Fruit fly (Drosophila melanogaster) whole organism, embryonic: ENCODE measurements around the gene Hr4.

Experiments
- ATbp ChIP-seq: fragments of 200-800 bp; sonication (Bioruptor generic); optimal IDR thresholded peaks from 2 replicates; lab custom pipeline; 2017; ENCODE audit warnings: missing biosample characterization, mild to moderate bottlenecking, missing genetic modification characterization, missing genetic modification reagents
- Aef1 ChIP-seq: fragments of 200-800 bp; sonication (Bioruptor generic); IDR thresholded peaks from 3 replicates; pipeline ENCODE4 v1.3.6; 2022; ENCODE audit warnings: missing biosample characterization, missing genetic modification characterization
- Antp ChIP-seq: fragments of 200-800 bp; sonication (Bioruptor generic); optimal IDR thresholded peaks from 3 replicates; lab custom pipeline; 2016; ENCODE audit warnings: missing biosample characterization, missing genetic modification characterization
- B-H1 ChIP-seq: fragments of 200-800 bp; sonication (Bioruptor generic); IDR thresholded peaks from 3 replicates; pipeline ENCODE4 v1.3.6; 2022; ENCODE audit warnings: missing biosample characterization, missing genetic modification characterization
- Bgb ChIP-seq: fragments of 200-800 bp; sonication (Bioruptor generic); IDR thresholded peaks from 2 replicates; pipeline ENCODE4 v1.3.6; 2022; ENCODE audit warnings: missing biosample characterization, missing genetic modification characterization; ENCODE audit not compliant: partially characterized antibody
- CG12219 ChIP-seq: fragments of 200-800 bp; sonication (Bioruptor generic); optimal IDR thresholded peaks from 3 replicates; lab custom pipeline; 2018; ENCODE audit warnings: missing biosample characterization, mild to moderate bottlenecking, missing genetic modification characterization
- CG12236 ChIP-seq: fragments of 200-800 bp; sonication (Bioruptor generic); optimal IDR thresholded peaks from 2 replicates; lab custom pipeline; 2016; ENCODE audit warnings: missing biosample characterization, missing genetic modification characterization
- CG13123 ChIP-seq: fragments of 200-800 bp; sonication (Bioruptor generic); optimal IDR thresholded peaks from 2 replicates; lab custom pipeline; 2016; ENCODE audit warnings: missing biosample characterization, missing genetic modification characterization
- CG13424 ChIP-seq: fragments of 200-800 bp; sonication (Bioruptor generic); optimal IDR thresholded peaks from 2 replicates; lab custom pipeline; 2019; ENCODE audit warnings: missing biosample characterization, mild to moderate bottlenecking, missing genetic modification characterization, moderate library complexity
- CG14441 ChIP-seq: fragments of 200-800 bp; sonication (Bioruptor generic); IDR thresholded peaks from 2 replicates; pipeline ENCODE4 v1.3.6; 2022; ENCODE audit warnings: missing biosample characterization, missing genetic modification characterization
- CG15011 ChIP-seq: fragments of 200-800 bp; sonication (Bioruptor generic); optimal IDR thresholded peaks from 3 replicates; lab custom pipeline; 2018; ENCODE audit warnings: missing biosample characterization, mild to moderate bottlenecking, missing genetic modification characterization
- CG15601 ChIP-seq: fragments of 200-800 bp; sonication (Bioruptor generic); optimal IDR thresholded peaks from 3 replicates; lab custom pipeline; 2019; ENCODE audit warnings: missing biosample characterization, mild to moderate bottlenecking, missing genetic modification characterization, moderate library complexity
- CG16815 ChIP-seq: fragments of 200-800 bp; sonication (Bioruptor generic); optimal IDR thresholded peaks from 3 replicates; lab custom pipeline; 2017; ENCODE audit warnings: missing biosample characterization, mild to moderate bottlenecking, missing genetic modification characterization
- CG17385 ChIP-seq: fragments of 200-800 bp; sonication (Bioruptor generic); optimal IDR thresholded peaks from 3 replicates; lab custom pipeline; 2018; ENCODE audit warnings: missing biosample characterization, mild to moderate bottlenecking, missing genetic modification characterization
- CG18262 ChIP-seq: fragments of 200-800 bp; optimal IDR thresholded peaks from 3 replicates; lab custom pipeline; 2019; ENCODE audit warnings: missing biosample characterization, mild to moderate bottlenecking, missing genetic modification characterization, moderate library complexity
- CG18764 ChIP-seq: fragments of 200-800 bp; sonication (Bioruptor generic); optimal IDR thresholded peaks from 3 replicates; lab custom pipeline; 2016; ENCODE audit warnings: missing biosample characterization, missing genetic modification characterization
- CG2116 ChIP-seq: fragments of 200-800 bp; sonication (Bioruptor generic); optimal IDR thresholded peaks from 3 replicates; lab custom pipeline; 2018; ENCODE audit warnings: missing biosample characterization, mild to moderate bottlenecking, missing genetic modification characterization
- CG2120 ChIP-seq: fragments of 200-800 bp; sonication (Bioruptor generic); optimal IDR thresholded peaks from 3 replicates; lab custom pipeline; 2016; ENCODE audit warnings: missing biosample characterization, missing genetic modification characterization
- CG2875 ChIP-seq: fragments of 200-800 bp; sonication (Bioruptor generic); optimal IDR thresholded peaks from 2 replicates; lab custom pipeline; 2017; ENCODE audit warnings: missing biosample characterization, mild to moderate bottlenecking, missing genetic modification characterization, missing genetic modification reagents
- CG3995 ChIP-seq: fragments of 200-800 bp; sonication (Bioruptor generic); optimal IDR thresholded peaks from 3 replicates; lab custom pipeline; 2016; ENCODE audit warnings: missing biosample characterization, missing genetic modification characterization
- CG42726 ChIP-seq: fragments of 200-800 bp; sonication (Bioruptor generic); IDR thresholded peaks from 2 replicates; pipeline ENCODE4 v1.3.6; 2022; ENCODE audit warnings: missing biosample characterization, missing genetic modification characterization; ENCODE audit not compliant: partially characterized antibody
- CG6854 ChIP-seq: fragments of 200-800 bp; sonication (Bioruptor generic); optimal IDR thresholded peaks from 3 replicates; lab custom pipeline; 2017; ENCODE audit warnings: missing biosample characterization, mild to moderate bottlenecking, missing genetic modification characterization
- CG7372 ChIP-seq: fragments of 200-800 bp; sonication (Bioruptor generic); IDR thresholded peaks from 2 replicates; pipeline ENCODE4 v1.3.6; 2022; ENCODE audit warnings: missing biosample characterization, missing genetic modification characterization
- Chrac-16 ChIP-seq: fragments of 200-800 bp; sonication (Bioruptor generic); optimal IDR thresholded peaks from 3 replicates; lab custom pipeline; 2016; ENCODE audit warnings: missing biosample characterization, missing genetic modification characterization
- D19B ChIP-seq: fragments of 200-800 bp; sonication (Bioruptor generic); optimal IDR thresholded peaks from 2 replicates; lab custom pipeline; 2017; ENCODE audit warnings: missing biosample characterization, mild to moderate bottlenecking, missing genetic modification characterization
- Deaf1 ChIP-seq: fragments of 200-800 bp; optimal IDR thresholded peaks from 3 replicates; lab custom pipeline; 2019; ENCODE audit warnings: missing biosample characterization, mild to moderate bottlenecking, missing genetic modification characterization, moderate library complexity
- Fer1 ChIP-seq: fragments of 200-800 bp; sonication (Bioruptor generic); optimal IDR thresholded peaks from 2 replicates; lab custom pipeline; 2017; ENCODE audit warnings: missing biosample characterization, mild to moderate bottlenecking, missing genetic modification characterization
- Hr51 ChIP-seq, 2 experiments: fragments of 200-800 bp; sonication (Bioruptor generic); optimal IDR thresholded peaks; 2 replicates in 1 of 2; 3 replicates in 1 of 2; lab custom pipeline; 2016 to 2018; ENCODE audit warnings: missing biosample characterization in 2 of 2, missing genetic modification characterization in 2 of 2, mild to moderate bottlenecking in 1 of 2, moderate library complexity in 1 of 2
- NC2α ChIP-seq: fragments of 200-800 bp; sonication (Bioruptor generic); optimal IDR thresholded peaks from 2 replicates; lab custom pipeline; 2016; ENCODE audit warnings: missing biosample characterization, missing genetic modification characterization
- Nf-YB ChIP-seq: fragments of 200-800 bp; sonication (Bioruptor generic); optimal IDR thresholded peaks from 3 replicates; lab custom pipeline; 2019; ENCODE audit warnings: missing biosample characterization, mild to moderate bottlenecking, missing genetic modification characterization, moderate library complexity
- Optix ChIP-seq: fragments of 200-800 bp; sonication (Bioruptor generic); IDR thresholded peaks from 3 replicates; pipeline ENCODE4 v1.3.6; 2022; ENCODE audit warnings: missing biosample characterization, missing genetic modification characterization
- Poxn ChIP-seq: fragments of 200-800 bp; sonication (Bioruptor generic); IDR thresholded peaks from 2 replicates; pipeline ENCODE4 v1.3.6; 2022; ENCODE audit warnings: missing biosample characterization, missing genetic modification characterization
- ap ChIP-seq: fragments of 200-800 bp; sonication (Bioruptor generic); IDR thresholded peaks from 2 replicates; pipeline ENCODE4 v1.3.6; 2022; ENCODE audit warnings: missing biosample characterization, missing genetic modification characterization
- ash1 ChIP-seq: fragments of 200-800 bp; sonication (Bioruptor generic); optimal IDR thresholded peaks from 2 replicates; lab custom pipeline; 2018; ENCODE audit warnings: missing biosample characterization, mild to moderate bottlenecking, missing genetic modification characterization
- caup ChIP-seq: fragments of 200-800 bp; sonication (Bioruptor generic); optimal IDR thresholded peaks from 3 replicates; lab custom pipeline; 2017; ENCODE audit warnings: missing biosample characterization, mild to moderate bottlenecking, missing genetic modification characterization, moderate library complexity; ENCODE audit not compliant: severe bottlenecking
- chm ChIP-seq: fragments of 200-800 bp; sonication (Bioruptor generic); IDR thresholded peaks from 2 replicates; pipeline ENCODE4 v1.3.6; 2022; ENCODE audit warnings: missing biosample characterization, missing genetic modification characterization
- cwo ChIP-seq: fragments of 200-800 bp; sonication (Bioruptor generic); optimal IDR thresholded peaks from 3 replicates; lab custom pipeline; 2017; ENCODE audit warnings: missing biosample characterization, missing genetic modification characterization, mild to moderate bottlenecking, moderate library complexity, missing genetic modification reagents
- lov ChIP-seq, 2 experiments: fragments of 200-800 bp in 1 of 2; fragments of >200 bp in 1 of 2; sonication (Bioruptor generic) in 1 of 2; IDR thresholded peaks in 1 of 2; optimal IDR thresholded peaks in 1 of 2; 2 replicates in 1 of 2; 3 replicates in 1 of 2; pipeline versions ENCODE4 v1.3.6 to Lab custom; 2017 to 2022; ENCODE audit warnings: missing biosample characterization in 1 of 2, missing genetic modification characterization in 1 of 2
- nmo ChIP-seq: fragments of 200-800 bp; sonication (Bioruptor generic); optimal IDR thresholded peaks from 2 replicates; lab custom pipeline; 2018; ENCODE audit warnings: missing biosample characterization, mild to moderate bottlenecking, missing genetic modification characterization, moderate library complexity
- p53 ChIP-seq: fragments of 200-800 bp; sonication (Bioruptor generic); optimal IDR thresholded peaks from 2 replicates; lab custom pipeline; 2016; ENCODE audit warnings: missing biosample characterization, missing genetic modification characterization
- pho ChIP-seq: fragments of 200-800 bp; sonication (Bioruptor generic); optimal IDR thresholded peaks from 2 replicates; lab custom pipeline; 2016; ENCODE audit warnings: missing biosample characterization, missing genetic modification characterization
- pnt ChIP-seq: fragments of 200-800 bp; sonication (Bioruptor generic); optimal IDR thresholded peaks from 3 replicates; lab custom pipeline; 2016; ENCODE audit warnings: missing biosample characterization, missing genetic modification characterization
- pros ChIP-seq: fragments of 200-800 bp; sonication (Bioruptor generic); optimal IDR thresholded peaks from 3 replicates; lab custom pipeline; 2019; ENCODE audit warnings: missing biosample characterization, mild to moderate bottlenecking, missing genetic modification characterization, moderate library complexity
- sob ChIP-seq: fragments of 200-800 bp; sonication (Bioruptor generic); IDR thresholded peaks from 2 replicates; pipeline ENCODE4 v1.3.6; 2022; ENCODE audit warnings: missing biosample characterization, missing genetic modification characterization
- tna ChIP-seq: fragments of 200-800 bp; sonication (Bioruptor generic); IDR thresholded peaks from 2 replicates; pipeline ENCODE4 v1.3.6; 2022; ENCODE audit warnings: missing biosample characterization, missing genetic modification characterization; ENCODE audit not compliant: partially characterized antibody
- toy ChIP-seq: fragments of 200-800 bp; sonication (Bioruptor generic); IDR thresholded peaks from 2 replicates; pipeline ENCODE4 v1.3.6; 2022; ENCODE audit warnings: missing biosample characterization, missing genetic modification characterization
- tx ChIP-seq: fragments of 200-800 bp; sonication (Bioruptor generic); optimal IDR thresholded peaks from 2 replicates; lab custom pipeline; 2016; ENCODE audit warnings: missing biosample characterization, missing genetic modification characterization
- zfh1 ChIP-seq: fragments of 200-800 bp; sonication (Bioruptor generic); IDR thresholded peaks from 3 replicates; pipeline ENCODE4 v1.3.6; 2022; ENCODE audit warnings: missing biosample characterization, missing genetic modification characterization
- zfh2 ChIP-seq: fragments of 200-800 bp; sonication (Bioruptor generic); optimal IDR thresholded peaks from 2 replicates; lab custom pipeline; 2016; ENCODE audit warnings: missing biosample characterization, missing genetic modification characterization

The Hr4 gene

DNA sequence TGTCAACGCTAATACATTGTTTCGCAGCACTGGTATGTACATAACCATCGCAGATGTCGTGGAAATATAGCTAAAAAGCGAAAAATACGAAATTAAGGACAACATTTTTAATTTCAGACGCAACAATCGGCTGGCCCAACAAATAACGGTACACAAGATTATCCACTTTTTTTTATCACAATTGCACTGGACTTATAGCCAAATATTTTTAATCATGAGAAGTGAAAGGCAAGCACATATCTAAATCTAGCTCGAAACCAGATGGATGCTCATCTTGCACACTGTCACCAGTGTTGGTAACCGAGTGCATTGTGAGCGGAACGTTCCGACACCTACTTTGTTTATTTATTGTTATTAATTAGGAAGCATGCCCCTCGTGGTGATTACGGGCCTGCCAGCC lies 1.7 kb upstream of the Hr4 start, which contains the start of the genes CG3857 and CG3587 (continued):
- TF ChIP-seq CG18262 (tag; lab: Kevin White, UChicago) (peak; percentile 71), caup (GFP tag; lab: Kevin White, UChicago) (peak; percentile 71), NC2α (GFP tag; lab: Kevin White, UChicago) (peak; percentile 45), zfh1 (GFP tag; lab: Robert Waterston, UW) (peak; percentile 77), CG7372 (peak; percentile 60; the same call in 1 of the 2 replicates), cwo (GFP tag; lab: Kevin White, UChicago) (peak; percentile 53), CG17385 (GFP tag; lab: Kevin White, UChicago) (peak; percentile 58), tna (no peak), lov (optimal IDR thresholded peaks at IDR 0.05; lab: Kevin White, UChicago) (no peak), lov (GFP tag; IDR thresholded peaks at IDR 0.05; lab: Robert Waterston, UW) (0 out of 3 replicates have a peak, but pooled peaks have one; percentile 43), Hr51 (GFP tag; optimal IDR thresholded peaks at IDR 0.05; lab: Kevin White, UChicago) (peak; percentile 65 to 75), sob (GFP tag; lab: Robert Waterston, UW) (peak; percentile 81), CG15601 (tag; lab: Kevin White, UChicago) (peak; percentile 53), pnt (GFP tag; lab: Kevin White, UChicago) (peak; percentile 75), Optix (GFP tag; lab: Robert Waterston, UW) (peak; percentile 60; the same call in 1 of the 3 replicates), CG18764 (GFP tag; lab: Kevin White, UChicago) (peak; percentile 44), tx (GFP tag; lab: Kevin White, UChicago) (peak; percentile 83), Fer1 (GFP tag; lab: Kevin White, UChicago) (peak; percentile 61), B-H1 (GFP tag; lab: Robert Waterston, UW) (no peak), CG3995 (GFP tag; lab: Kevin White, UChicago) (peak; percentile 68), CG2875 (GFP tag; lab: Kevin White, UChicago) (peak; percentile 14), CG2116 (GFP tag; lab: Kevin White, UChicago) (peak; percentile 63), pho (GFP tag; lab: Kevin White, UChicago) (peak; percentile 70), CG12236 (GFP tag; lab: Kevin White, UChicago) (peak; percentile 41), CG14441 (GFP tag; lab: Robert Waterston, UW) (peak; percentile 50), Poxn (GFP tag; lab: Robert Waterston, UW) (0 out of 2 replicates have a peak, but pooled peaks have one; percentile 28), ap (GFP tag; lab: Robert Waterston, UW) (0 out of 2 replicates have a peak, but pooled peaks have one; percentile 18), Aef1 (GFP tag; lab: Robert Waterston, UW) (peak; percentile 74), ATbp (GFP tag; lab: Kevin White, UChicago) (peak; percentile 19), Nf-YB (GFP tag; lab: Kevin White, UChicago) (peak; percentile 44), CG13424 (tag; lab: Kevin White, UChicago) (peak; percentile 55), toy (GFP tag; lab: Robert Waterston, UW) (no peak), Deaf1 (tag; lab: Kevin White, UChicago) (peak; percentile 39), CG6854 (GFP tag; lab: Kevin White, UChicago) (no peak), Antp (GFP tag; lab: Kevin White, UChicago) (peak; percentile 75), ash1 (GFP tag; lab: Kevin White, UChicago) (no peak), Bgb (no peak), CG2120 (GFP tag; lab: Kevin White, UChicago) (peak; percentile 91), pros (no peak), nmo (GFP tag; lab: Kevin White, UChicago) (peak; percentile 83), p53 (GFP tag; lab: Kevin White, UChicago) (peak; percentile 33), CG42726 (GFP tag; lab: Robert Waterston, UW) (no peak), CG16815 (GFP tag; lab: Kevin White, UChicago) (peak; percentile 72), zfh2 (peak; percentile 92), CG13123 (GFP tag; lab: Kevin White, UChicago) (peak; percentile 54), CG15011 (GFP tag; lab: Kevin White, UChicago) (peak; percentile 28), Chrac-16 (GFP tag; lab: Kevin White, UChicago) (peak; percentile 75), CG12219 (GFP tag; lab: Kevin White, UChicago) (no peak), D19B (GFP tag; lab: Kevin White, UChicago) (peak; percentile 48), chm (GFP tag; lab: Robert Waterston, UW) (no peak)
